Worm (Caenorhabditis elegans): Measurements from ENCODE around the gene R53.4.

The R53.4 gene

ce11 chrII:9970438-9971092 lies 2.7 kb upstream of the R53.4 start, which contains the start of gene R53.5:
TSS of gene R53.5 (minus strand) at chrII:9970488.
- TF ChIP-seq elt-2 (tag; optimal IDR thresholded peaks at IDR 0.05) (peak; percentile 27), zag-1 (tag; optimal IDR thresholded peaks at IDR 0.05) (no peak), ztf-4 (tag; optimal IDR thresholded peaks at IDR 0.05) (no peak), nhr-76 (tag; optimal IDR thresholded peaks at IDR 0.05) (no peak), nhr-25 (tag; optimal IDR thresholded peaks at IDR 0.05) (no peak), pha-4 (tag; optimal IDR thresholded peaks at IDR 0.05) (peak; percentile 83), sea-2 (GFP tag; optimal IDR thresholded peaks at IDR 0.05) (no peak), fkh-10 (GFP tag; optimal IDR thresholded peaks at IDR 0.05) (no peak), ztf-11 (tag; optimal IDR thresholded peaks at IDR 0.05) (no peak), nhr-11 (tag; optimal IDR thresholded peaks at IDR 0.05) (no peak), ZK546.5 (tag; optimal IDR thresholded peaks at IDR 0.05) (no peak), hmg-11 (tag; optimal IDR thresholded peaks at IDR 0.05) (no peak), lin-39 (tag; optimal IDR thresholded peaks at IDR 0.05) (no peak), nhr-237 (tag; optimal IDR thresholded peaks at IDR 0.05) (no peak), fos-1 (tag; optimal IDR thresholded peaks at IDR 0.05) (no peak), unc-39 (tag; optimal IDR thresholded peaks at IDR 0.05) (no peak), pqm-1 (tag; optimal IDR thresholded peaks at IDR 0.05) (peak; percentile 61), daf-12 (tag; optimal IDR thresholded peaks at IDR 0.05) (no peak), skn-1 (tag; optimal IDR thresholded peaks at IDR 0.05) (no peak)

ce11 chrII:9966954-9967353 lies 895 bp downstream of the R53.4 start, which contains the start of gene dtmk-1:
TSS of gene dtmk-1 (minus strand) at chrII:9967099.
- no peak for TF ChIP-seq nhr-67 (tag; optimal IDR thresholded peaks at IDR 0.05)
- TF ChIP-seq ZK546.5 (tag; optimal IDR thresholded peaks at IDR 0.05) = no peak
- no peak for TF ChIP-seq mdl-1 (tag; optimal IDR thresholded peaks at IDR 0.05)
- TF ChIP-seq lsy-12 (tag; optimal IDR thresholded peaks at IDR 0.05) = no peak
- TF ChIP-seq fkh-10 (GFP tag; optimal IDR thresholded peaks at IDR 0.05) = no peak
- peak; percentile 25 for TF ChIP-seq nhr-23 (tag; optimal IDR thresholded peaks at IDR 0.05)
- no peak for TF ChIP-seq elt-3 (tag; optimal IDR thresholded peaks at IDR 0.05)
- TF ChIP-seq hmg-11 (tag; optimal IDR thresholded peaks at IDR 0.05) = no peak
- TF ChIP-seq nhr-12 (tag; optimal IDR thresholded peaks at IDR 0.05) = no peak
- TF ChIP-seq elt-1 (tag; optimal IDR thresholded peaks at IDR 0.05) = peak; percentile 62
- no peak for TF ChIP-seq jun-1 (tag; optimal IDR thresholded peaks at IDR 0.05)
- no peak for TF ChIP-seq egl-27 (tag; optimal IDR thresholded peaks at IDR 0.05)

- no peak for TF ChIP-seq sea-2 (GFP tag; optimal IDR thresholded peaks at IDR 0.05)
- no peak for TF ChIP-seq fkh-2 (tag; optimal IDR thresholded peaks at IDR 0.05)
- no peak for TF ChIP-seq ZK546.5 (tag; optimal IDR thresholded peaks at IDR 0.05)
- TF ChIP-seq nhr-25 (tag; optimal IDR thresholded peaks at IDR 0.05) = no peak
- no peak for TF ChIP-seq nhr-237 (tag; optimal IDR thresholded peaks at IDR 0.05)
- TF ChIP-seq nhr-77 (tag; optimal IDR thresholded peaks at IDR 0.05) = no peak
- no peak for TF ChIP-seq zag-1 (tag; optimal IDR thresholded peaks at IDR 0.05)
- TF ChIP-seq ztf-11 (tag; optimal IDR thresholded peaks at IDR 0.05) = no peak
- TF ChIP-seq pqm-1 (tag; optimal IDR thresholded peaks at IDR 0.05) = peak; percentile 56
- TF ChIP-seq eor-1 (tag; optimal IDR thresholded peaks at IDR 0.05) = no peak
- no peak for TF ChIP-seq R02D3.7 (tag; optimal IDR thresholded peaks at IDR 0.05)
- no peak for TF ChIP-seq lin-39 (tag; optimal IDR thresholded peaks at IDR 0.05)
- TF ChIP-seq tbx-2 (tag; optimal IDR thresholded peaks at IDR 0.05) = peak; percentile 86
Observed at ce11 chrII:9965325-9965724, 2.5 kb downstream of the R53.4 start.

- TF ChIP-seq eor-1 (tag; optimal IDR thresholded peaks at IDR 0.05) (no peak), elt-2 (tag; optimal IDR thresholded peaks at IDR 0.05) (peak; percentile 31)
Observed at ce11 chrII:9963808-9964207, 4.0 kb downstream of the R53.4 start.

ce11 chrII:9960127-9960526 lies 7.7 kb downstream of the R53.4 start:
- TF ChIP-seq nhr-237 (tag; optimal IDR thresholded peaks at IDR 0.05) = no peak
- peak; percentile 38 for TF ChIP-seq nfya-1 (tag; optimal IDR thresholded peaks at IDR 0.05; ENCODE audit: insufficient read depth)

All from whole organism, L3 larva.